Fruit fly (Drosophila melanogaster) whole organism, embryonic: ENCODE results near the gene nAChRalpha7.

ENCODE experiments used
- BEAF-32 ChIP-seq: fragments of 200-800 bp; sonication (Bioruptor generic); optimal IDR thresholded peaks from 3 replicates; lab custom pipeline; 2017; ENCODE audit warnings: missing biosample characterization, missing genetic modification characterization, mild to moderate bottlenecking, moderate library complexity, missing genetic modification reagents
- CG10274 ChIP-seq: fragments of 200-800 bp; sonication (Bioruptor generic); optimal IDR thresholded peaks from 3 replicates; lab custom pipeline; 2017; ENCODE audit warnings: missing biosample characterization, mild to moderate bottlenecking, missing genetic modification characterization
- CG10462 ChIP-seq: fragments of 200-800 bp; sonication (Bioruptor generic); optimal IDR thresholded peaks from 2 replicates; lab custom pipeline; 2016; ENCODE audit warnings: missing biosample characterization, missing genetic modification characterization
- CG13424 ChIP-seq: fragments of 200-800 bp; sonication (Bioruptor generic); optimal IDR thresholded peaks from 2 replicates; lab custom pipeline; 2019; ENCODE audit warnings: missing biosample characterization, mild to moderate bottlenecking, missing genetic modification characterization, moderate library complexity
- CG1529 ChIP-seq: fragments of 200-800 bp; sonication (Bioruptor generic); optimal IDR thresholded peaks from 3 replicates; lab custom pipeline; 2018; ENCODE audit warnings: missing biosample characterization, missing genetic modification characterization
- CG16863 ChIP-seq: fragments of 200-800 bp; sonication (Bioruptor generic); optimal IDR thresholded peaks from 3 replicates; lab custom pipeline; 2016; ENCODE audit warnings: missing biosample characterization, missing genetic modification characterization
- CG18764 ChIP-seq: fragments of 200-800 bp; sonication (Bioruptor generic); optimal IDR thresholded peaks from 3 replicates; lab custom pipeline; 2016; ENCODE audit warnings: missing biosample characterization, missing genetic modification characterization
- CG2116 ChIP-seq: fragments of 200-800 bp; sonication (Bioruptor generic); optimal IDR thresholded peaks from 3 replicates; lab custom pipeline; 2018; ENCODE audit warnings: missing biosample characterization, mild to moderate bottlenecking, missing genetic modification characterization
- CG2120 ChIP-seq: fragments of 200-800 bp; sonication (Bioruptor generic); optimal IDR thresholded peaks from 3 replicates; lab custom pipeline; 2016; ENCODE audit warnings: missing biosample characterization, missing genetic modification characterization
- CG2199 ChIP-seq: fragments of 200-800 bp; sonication (Bioruptor generic); IDR thresholded peaks from 3 replicates; pipeline ENCODE4 v1.3.6; 2022; ENCODE audit warnings: missing biosample characterization, missing genetic modification characterization
- CG33557 ChIP-seq: fragments of 200-800 bp; sonication (Bioruptor generic); optimal IDR thresholded peaks from 2 replicates; lab custom pipeline; 2019; ENCODE audit warnings: missing biosample characterization, mild to moderate bottlenecking, missing genetic modification characterization, moderate library complexity
- CG3407 ChIP-seq: fragments of 200-800 bp; sonication (Bioruptor generic); optimal IDR thresholded peaks from 2 replicates; lab custom pipeline; 2018; ENCODE audit warnings: missing biosample characterization, mild to moderate bottlenecking, missing genetic modification characterization
- CG3995 ChIP-seq: fragments of 200-800 bp; sonication (Bioruptor generic); optimal IDR thresholded peaks from 3 replicates; lab custom pipeline; 2016; ENCODE audit warnings: missing biosample characterization, missing genetic modification characterization
- CG5953 ChIP-seq: fragments of 200-800 bp; sonication (Bioruptor generic); IDR thresholded peaks from 2 replicates; pipeline ENCODE4 v1.3.6; 2022; ENCODE audit warnings: missing biosample characterization, missing genetic modification characterization
- CG6175 ChIP-seq: fragments of 200-800 bp; sonication (Bioruptor generic); IDR thresholded peaks from 3 replicates; pipeline ENCODE4 v1.3.6; 2022; ENCODE audit warnings: missing biosample characterization, missing genetic modification characterization
- CG6791 ChIP-seq: fragments of 200-800 bp; sonication (Bioruptor generic); IDR thresholded peaks from 3 replicates; pipeline ENCODE4 v1.3.6; 2022; ENCODE audit warnings: missing biosample characterization, missing genetic modification characterization; ENCODE audit not compliant: partially characterized antibody
- CG7963 ChIP-seq: fragments of 200-800 bp; sonication (Bioruptor generic); IDR thresholded peaks from 3 replicates; pipeline ENCODE4 v1.3.6; 2022; ENCODE audit warnings: missing biosample characterization, missing genetic modification characterization; ENCODE audit not compliant: partially characterized antibody
- E2f2 ChIP-seq: fragments of 200-800 bp; sonication (Bioruptor generic); IDR thresholded peaks from 2 replicates; pipeline ENCODE4 v1.3.6; 2022; ENCODE audit warnings: missing biosample characterization, missing genetic modification characterization
- ERR ChIP-seq: fragments of 200-800 bp; sonication (Bioruptor generic); optimal IDR thresholded peaks from 2 replicates; lab custom pipeline; 2016; ENCODE audit warnings: missing biosample characterization, missing genetic modification characterization
- GATAe ChIP-seq: fragments of 200-800 bp; sonication (Bioruptor generic); conservative IDR thresholded peaks from 2 replicates; pipeline ENCODE4 v1.3.6; 2022; ENCODE audit warnings: missing biosample characterization, missing genetic modification characterization
- HLH4C ChIP-seq: fragments of 200-800 bp; sonication (Bioruptor generic); IDR thresholded peaks from 3 replicates; pipeline ENCODE4 v1.3.6; 2022; ENCODE audit warnings: missing biosample characterization, missing genetic modification characterization; ENCODE audit not compliant: partially characterized antibody
- HLHmδ ChIP-seq: fragments of 200-800 bp; sonication (Bioruptor generic); optimal IDR thresholded peaks from 2 replicates; lab custom pipeline; 2018; ENCODE audit warnings: missing biosample characterization, mild to moderate bottlenecking, missing genetic modification characterization, moderate library complexity
- Hey ChIP-seq: fragments of 200-800 bp; sonication (Bioruptor generic); optimal IDR thresholded peaks from 3 replicates; lab custom pipeline; 2018; ENCODE audit warnings: missing biosample characterization, mild to moderate bottlenecking, missing genetic modification characterization
- Hr39 ChIP-seq: fragments of >200 bp; optimal IDR thresholded peaks from 2 replicates; lab custom pipeline; 2017
- Max ChIP-seq: fragments of 200-800 bp; sonication (Bioruptor generic); optimal IDR thresholded peaks from 2 replicates; lab custom pipeline; 2016; ENCODE audit warnings: missing biosample characterization, mild to moderate bottlenecking, missing genetic modification characterization
- Meics ChIP-seq: fragments of 200-800 bp; sonication (Bioruptor generic); optimal IDR thresholded peaks from 2 replicates; lab custom pipeline; 2017; ENCODE audit warnings: missing biosample characterization, mild to moderate bottlenecking, missing genetic modification characterization
- Neu2 ChIP-seq: fragments of 200-800 bp; sonication (Bioruptor generic); optimal IDR thresholded peaks from 3 replicates; lab custom pipeline; 2016; ENCODE audit warnings: missing biosample characterization, missing genetic modification characterization, borderline replicate concordance
- TFAM ChIP-seq: fragments of 200-800 bp; sonication (Bioruptor generic); optimal IDR thresholded peaks from 2 replicates; lab custom pipeline; 2017; ENCODE audit warnings: missing biosample characterization, missing genetic modification characterization, inconsistent platforms
- Taf1 ChIP-seq: fragments of 200-800 bp; sonication (Bioruptor generic); IDR thresholded peaks from 2 replicates; pipeline ENCODE4 v1.3.6; 2022; ENCODE audit warnings: missing biosample characterization, missing genetic modification characterization
- abd-A ChIP-seq: fragments of 200-800 bp; sonication (Bioruptor generic); optimal IDR thresholded peaks from 3 replicates; lab custom pipeline; 2019; ENCODE audit warnings: missing biosample characterization, mild to moderate bottlenecking, missing genetic modification characterization, moderate library complexity
- ac ChIP-seq: fragments of 200-800 bp; sonication (Bioruptor generic); optimal IDR thresholded peaks from 3 replicates; lab custom pipeline; 2017; ENCODE audit warnings: missing biosample characterization, mild to moderate bottlenecking, missing genetic modification characterization
- ato ChIP-seq: fragments of 200-800 bp; sonication (Bioruptor generic); IDR thresholded peaks from 2 replicates; pipeline ENCODE4 v1.3.6; 2022; ENCODE audit warnings: missing biosample characterization, missing genetic modification characterization; ENCODE audit not compliant: partially characterized antibody
- dmrt99B ChIP-seq: fragments of 200-800 bp; sonication (Bioruptor generic); optimal IDR thresholded peaks from 2 replicates; lab custom pipeline; 2018; ENCODE audit warnings: missing biosample characterization, mild to moderate bottlenecking, missing genetic modification characterization, moderate library complexity
- dpn ChIP-seq, 2 experiments: fragments of 200-800 bp; sonication (Bioruptor generic); optimal IDR thresholded peaks; 3 replicates each; lab custom pipeline; 2016; ENCODE audit warnings: missing biosample characterization in 2 of 2, missing genetic modification characterization in 2 of 2
- dysf ChIP-seq: fragments of 200-800 bp; sonication (Bioruptor generic); IDR thresholded peaks from 3 replicates; pipeline ENCODE4 v1.3.6; 2022; ENCODE audit warnings: missing biosample characterization, missing genetic modification characterization
- en ChIP-seq: fragments of 200-800 bp; sonication (Bioruptor generic); optimal IDR thresholded peaks from 2 replicates; lab custom pipeline; 2016; ENCODE audit warnings: missing biosample characterization, missing genetic modification characterization
- gce ChIP-seq: fragments of 200-800 bp; sonication (Bioruptor generic); IDR thresholded peaks from 3 replicates; pipeline ENCODE4 v1.3.6; 2022; ENCODE audit warnings: missing biosample characterization, missing genetic modification characterization
- grn ChIP-seq: fragments of 200-800 bp; sonication (Bioruptor generic); optimal IDR thresholded peaks from 3 replicates; lab custom pipeline; 2017; ENCODE audit warnings: missing biosample characterization, missing genetic modification characterization
- hth ChIP-seq: fragments of >200 bp; optimal IDR thresholded peaks from 2 replicates; lab custom pipeline; 2017; ENCODE audit warnings: inconsistent platforms
- insv ChIP-seq, 2 experiments: fragments of 200-800 bp; sonication (Bioruptor generic); optimal IDR thresholded peaks; 3 replicates each; lab custom pipeline; 2016 to 2018; ENCODE audit warnings: missing biosample characterization in 2 of 2, missing genetic modification characterization in 2 of 2
- inv ChIP-seq: fragments of 200-800 bp; sonication (Bioruptor generic); IDR thresholded peaks from 2 replicates; pipeline ENCODE4 v1.3.6; 2022; ENCODE audit warnings: missing biosample characterization, missing genetic modification characterization; ENCODE audit not compliant: partially characterized antibody
- otp ChIP-seq: fragments of 200-800 bp; sonication (Bioruptor generic); IDR thresholded peaks from 3 replicates; pipeline ENCODE4, ENCODE4 v1.3.6; 2022; ENCODE audit warnings: missing biosample characterization, missing genetic modification characterization
- pum ChIP-seq: fragments of 200-800 bp; sonication (Bioruptor generic); optimal IDR thresholded peaks from 2 replicates; lab custom pipeline; 2016; ENCODE audit warnings: missing biosample characterization, missing genetic modification characterization
- sens-2 ChIP-seq: fragments of 200-800 bp; sonication (Bioruptor generic); IDR thresholded peaks from 2 replicates; pipeline ENCODE4 v1.3.6; 2022; ENCODE audit warnings: missing biosample characterization, missing genetic modification characterization
- shn ChIP-seq: fragments of 200-800 bp; sonication (Bioruptor generic); optimal IDR thresholded peaks from 3 replicates; lab custom pipeline; 2016; ENCODE audit warnings: missing biosample characterization, missing genetic modification characterization
- slou ChIP-seq: fragments of 200-800 bp; sonication (Bioruptor generic); optimal IDR thresholded peaks from 3 replicates; lab custom pipeline; 2016; ENCODE audit warnings: missing biosample characterization, missing genetic modification characterization
- trem ChIP-seq: fragments of 200-800 bp; optimal IDR thresholded peaks from 3 replicates; lab custom pipeline; 2019; ENCODE audit warnings: missing biosample characterization, mild to moderate bottlenecking, missing genetic modification characterization, moderate library complexity
- trh ChIP-seq: fragments of 200-800 bp; sonication (Bioruptor generic); optimal IDR thresholded peaks from 2 replicates; lab custom pipeline; 2016; ENCODE audit warnings: missing biosample characterization, missing genetic modification characterization
- tx ChIP-seq: fragments of 200-800 bp; sonication (Bioruptor generic); optimal IDR thresholded peaks from 2 replicates; lab custom pipeline; 2016; ENCODE audit warnings: missing biosample characterization, missing genetic modification characterization
- vvl ChIP-seq: fragments of 200-800 bp; sonication (Bioruptor generic); IDR thresholded peaks from 2 replicates; pipeline ENCODE4 v1.3.6; 2022; ENCODE audit warnings: missing biosample characterization, missing genetic modification characterization
- z ChIP-seq: fragments of 200-800 bp; sonication (Bioruptor generic); IDR thresholded peaks from 3 replicates; pipeline ENCODE4 v1.3.6; 2022; ENCODE audit warnings: missing biosample characterization, missing genetic modification characterization

The nAChRalpha7 gene

DNA sequence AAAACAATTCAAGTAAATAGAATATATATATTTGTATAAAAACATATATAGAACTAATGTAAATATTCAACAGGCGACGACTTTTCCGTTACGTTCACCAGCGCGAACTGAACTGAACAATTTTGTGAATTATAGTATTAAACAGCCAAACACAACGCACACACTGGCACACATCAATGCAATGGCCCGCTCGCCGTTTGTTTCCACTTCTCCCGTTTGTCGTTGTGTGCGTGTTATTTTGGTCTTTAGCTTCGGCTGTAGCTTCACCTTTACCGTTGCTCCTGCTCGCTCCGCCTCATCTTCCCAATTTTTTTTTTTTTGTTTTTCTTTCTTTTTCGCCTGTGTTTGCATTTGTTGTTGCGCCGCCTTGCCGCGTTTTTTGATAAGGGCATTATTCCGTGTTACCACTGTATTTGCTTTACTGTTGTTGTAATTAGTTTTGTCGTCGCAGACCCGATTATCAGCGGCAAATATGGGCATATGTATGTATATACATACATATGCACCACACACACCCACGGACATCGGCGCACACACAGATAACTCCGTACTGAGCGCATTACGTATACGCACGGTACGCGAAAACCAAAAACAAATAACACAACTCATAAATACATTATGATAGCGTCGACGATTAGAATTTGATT is 40.3 kb downstream of the nAChRalpha7 start, which contains the start of gene CG8051 (continued):
- no peak for TF ChIP-seq z
- peak; percentile 31 for TF ChIP-seq pum (GFP tag; lab: Kevin White, UChicago)
- no peak for TF ChIP-seq HLHmδ (GFP tag; lab: Kevin White, UChicago)
- peak; percentile 18 for TF ChIP-seq CG16863 (GFP tag; lab: Kevin White, UChicago)
- no peak for TF ChIP-seq dysf
- no peak for TF ChIP-seq otp (GFP tag; lab: Robert Waterston, UW)
- TF ChIP-seq CG6175 (GFP tag; lab: Robert Waterston, UW), result peak; percentile 76; the same call in 2 of the 3 replicates
- no peak for TF ChIP-seq trem
- no peak for TF ChIP-seq HLH4C
- TF ChIP-seq grn (GFP tag; lab: Kevin White, UChicago), result peak; percentile 53
- TF ChIP-seq CG7963 (GFP tag; lab: Robert Waterston, UW), result no peak
- no peak for TF ChIP-seq Neu2 (GFP tag; lab: Kevin White, UChicago)
- TF ChIP-seq ac (GFP tag; lab: Kevin White, UChicago), result peak; percentile 1
- TF ChIP-seq Hr39 (lab: Kevin White, UChicago), result no peak
- TF ChIP-seq dmrt99B (tag; lab: Kevin White, UChicago), result peak; percentile 0
- TF ChIP-seq ERR (GFP tag; lab: Kevin White, UChicago), result peak; percentile 24
- TF ChIP-seq abd-A, result no peak
- peak; percentile 31 for TF ChIP-seq CG3995
- TF ChIP-seq tx (GFP tag; lab: Kevin White, UChicago), result no peak
- TF ChIP-seq CG1529 (GFP tag; lab: Kevin White, UChicago), result no peak
- TF ChIP-seq CG3407, result no peak
- no peak for TF ChIP-seq hth (lab: Kevin White, UChicago)
- no peak for TF ChIP-seq Hey (tag; lab: Kevin White, UChicago)
- no peak for TF ChIP-seq insv (GFP tag; optimal IDR thresholded peaks at IDR 0.05; lab: Kevin White, UChicago)
- TF ChIP-seq Taf1 (GFP tag; lab: Robert Waterston, UW), result no peak; the same call in 1 of the 2 replicates
- TF ChIP-seq CG6791 (GFP tag; lab: Robert Waterston, UW), result 0 out of 3 replicates have a peak, but pooled peaks have one; percentile 23
- no peak for TF ChIP-seq CG2120 (GFP tag; lab: Kevin White, UChicago)
- no peak for TF ChIP-seq Max (GFP tag; lab: Kevin White, UChicago)
- no peak for TF ChIP-seq sens-2
- peak; percentile 4 for TF ChIP-seq CG13424 (tag; lab: Kevin White, UChicago)
- peak; percentile 65; the same call in 1 of the 3 replicates for TF ChIP-seq CG2199
- TF ChIP-seq CG2116 (GFP tag; lab: Kevin White, UChicago), result no peak
- TF ChIP-seq CG33557 (GFP tag; lab: Kevin White, UChicago), result peak; percentile 7
- no peak for TF ChIP-seq gce (GFP tag; lab: Robert Waterston, UW)
- TF ChIP-seq slou, result no peak
- no peak for TF ChIP-seq CG5953
- no peak for TF ChIP-seq GATAe (GFP tag; lab: Robert Waterston, UW)
- TF ChIP-seq BEAF-32, result no peak
- TF ChIP-seq shn (GFP tag; lab: Kevin White, UChicago), result peak; percentile 42
- TF ChIP-seq dpn (GFP tag; optimal IDR thresholded peaks at IDR 0.05; lab: Kevin White, UChicago), result no peak
- TF ChIP-seq E2f2 (GFP tag; lab: Robert Waterston, UW), result no peak
- no peak for TF ChIP-seq TFAM (GFP tag; lab: Kevin White, UChicago)
- TF ChIP-seq inv (GFP tag; lab: Robert Waterston, UW), result no peak
- peak; percentile 4 for TF ChIP-seq Meics (GFP tag; lab: Kevin White, UChicago)
- TF ChIP-seq ato, result no peak
- no peak for TF ChIP-seq trh (GFP tag; lab: Kevin White, UChicago)
- TF ChIP-seq CG10462 (GFP tag; lab: Kevin White, UChicago), result no peak
- no peak for TF ChIP-seq CG18764 (GFP tag; lab: Kevin White, UChicago)
- no peak for TF ChIP-seq vvl (GFP tag; lab: Robert Waterston, UW)
- TF ChIP-seq en (GFP tag; lab: Kevin White, UChicago), result no peak
- TF ChIP-seq CG10274 (GFP tag; lab: Kevin White, UChicago), result no peak
